Fruit fly (Drosophila melanogaster) whole organism, pupa: ENCODE results near the gene CG32249.

ENCODE experiments used
- CG17806 ChIP-seq: fragments of 200-800 bp; sonication (Bioruptor generic); optimal IDR thresholded peaks from 2 replicates; lab custom pipeline; 2018; ENCODE audit warnings: missing biosample characterization, mild to moderate bottlenecking, missing genetic modification characterization, moderate library complexity
- CG34367 ChIP-seq: fragments of 200-800 bp; sonication (Bioruptor generic); optimal IDR thresholded peaks from 2 replicates; lab custom pipeline; 2018; ENCODE audit warnings: missing biosample characterization, mild to moderate bottlenecking, missing genetic modification characterization
- CG4496 ChIP-seq: fragments of 200-800 bp; sonication (Bioruptor generic); IDR thresholded peaks from 3 replicates; pipeline ENCODE4 v1.3.6; 2022; ENCODE audit warnings: missing biosample characterization, missing genetic modification characterization
- CG8159 ChIP-seq: fragments of 200-800 bp; sonication (Bioruptor generic); optimal IDR thresholded peaks from 3 replicates; lab custom pipeline; 2018; ENCODE audit warnings: missing biosample characterization, mild to moderate bottlenecking, missing genetic modification characterization, moderate library complexity
- CG8301 ChIP-seq: fragments of 200-800 bp; sonication (Bioruptor generic); optimal IDR thresholded peaks from 2 replicates; lab custom pipeline; 2018; ENCODE audit warnings: missing biosample characterization, mild to moderate bottlenecking, missing genetic modification characterization
- EcR ChIP-seq: fragments of 200-800 bp; sonication (Bioruptor generic); optimal IDR thresholded peaks from 3 replicates; lab custom pipeline; 2019; ENCODE audit warnings: missing biosample characterization, missing genetic modification characterization, mild to moderate bottlenecking, moderate library complexity, missing genetic modification reagents
- Snoo ChIP-seq: fragments of 200-800 bp; sonication (Bioruptor generic); optimal IDR thresholded peaks from 3 replicates; lab custom pipeline; 2017; ENCODE audit warnings: missing biosample characterization, mild to moderate bottlenecking, missing genetic modification characterization, inconsistent platforms
- fd96Ca ChIP-seq: fragments of 200-800 bp; sonication (Bioruptor generic); IDR thresholded peaks from 3 replicates; pipeline ENCODE4 v1.3.6; 2022; ENCODE audit warnings: missing biosample characterization, missing genetic modification characterization
- gl ChIP-seq: fragments of 200-800 bp; sonication (Bioruptor generic); optimal IDR thresholded peaks from 2 replicates; lab custom pipeline; 2018; ENCODE audit warnings: missing biosample characterization, mild to moderate bottlenecking, missing genetic modification characterization
- rn ChIP-seq: fragments of 200-800 bp; sonication (Bioruptor generic); IDR thresholded peaks from 2 replicates; pipeline ENCODE4 v1.3.6; 2022; ENCODE audit warnings: missing biosample characterization, missing genetic modification characterization

- TF ChIP-seq CG34367: no peak
- no peak for TF ChIP-seq EcR (GFP tag; lab: Kevin White, UChicago)
- TF ChIP-seq rn (GFP tag; lab: Robert Waterston, UW): no peak
- no peak for TF ChIP-seq fd96Ca (GFP tag; lab: Robert Waterston, UW)
- no peak for TF ChIP-seq gl (tag; lab: Kevin White, UChicago)
- no peak for TF ChIP-seq CG17806
- no peak for TF ChIP-seq Snoo (tag; lab: Kevin White, UChicago)
- TF ChIP-seq CG4496 (GFP tag; lab: Robert Waterston, UW): no peak
- no peak for TF ChIP-seq CG8301 (tag; lab: Kevin White, UChicago)
- TF ChIP-seq CG8159 (tag; lab: Kevin White, UChicago): no peak
Observed at dm6 chr3L:4477656-4478254, 8.0 kb downstream of the CG32249 start.
